Worm (Caenorhabditis elegans) whole organism, L1 larva: ENCODE results near the gene C17B7.3.

Experiments used
- F16B12.6 ChIP-seq: fragments of 150-350 bp; optimal IDR thresholded peaks from 2 replicates; lab custom pipeline; 2014; ENCODE audit warnings: missing biosample characterization, missing genetic modification characterization
- Y116A8C.19 ChIP-seq: sonication (generic microtip); optimal IDR thresholded peaks from 2 replicates; lab custom pipeline; 2016; ENCODE audit warnings: missing compliant biosample characterization, missing genetic modification characterization, borderline replicate concordance
- aha-1 ChIP-seq: fragments of 150-350 bp; optimal IDR thresholded peaks from 2 replicates; lab custom pipeline; 2014; ENCODE audit warnings: missing biosample characterization, missing genetic modification characterization
- alr-1 ChIP-seq: fragments of 200-800 bp; sonication (Bioruptor generic); optimal IDR thresholded peaks from 2 replicates; lab custom pipeline; 2018; ENCODE audit warnings: borderline replicate concordance, mild to moderate bottlenecking, missing genetic modification characterization, missing compliant biosample characterization
- ceh-8 ChIP-seq: fragments of 200-800 bp; sonication (Bioruptor generic); optimal IDR thresholded peaks from 2 replicates; lab custom pipeline; 2018; ENCODE audit warnings: mild to moderate bottlenecking, missing genetic modification characterization, moderate library complexity, missing compliant biosample characterization
- ceh-88 ChIP-seq: fragments of 200-800 bp; sonication (Bioruptor generic); IDR thresholded peaks from 2 replicates; pipeline ENCODE4 v1.3.6; 2022; ENCODE audit warnings: missing genetic modification characterization, missing compliant biosample characterization
- ceh-90 ChIP-seq: sonication (generic microtip); optimal IDR thresholded peaks from 2 replicates; lab custom pipeline; 2016; ENCODE audit warnings: missing genetic modification characterization, missing compliant biosample characterization
- dpl-1 ChIP-seq, 3 experiments: fragments of 150-350 bp in 2 of 3; sonication (generic microtip) in 1 of 3; optimal IDR thresholded peaks; 2 replicates each; lab custom pipeline; 2014 to 2017; ENCODE audit warnings: missing biosample characterization in 3 of 3, missing genetic modification characterization in 3 of 3, missing genetic modification reagents in 3 of 3
- dsc-1 ChIP-seq: sonication (generic microtip); optimal IDR thresholded peaks from 2 replicates; lab custom pipeline; 2016; ENCODE audit warnings: mild to moderate bottlenecking, missing genetic modification characterization, missing compliant biosample characterization
- efl-1 ChIP-seq, 4 experiments: fragments of 150-350 bp; optimal IDR thresholded peaks in 3 of 4; peaks in 1 of 4; 1 replicate in 1 of 4; 2 replicates in 3 of 4; lab custom pipeline; 2014; ENCODE audit warnings: missing biosample characterization in 2 of 4, missing genetic modification characterization in 2 of 4, missing genetic modification reagents in 2 of 4
- egl-27 ChIP-seq, 2 experiments: fragments of 150-350 bp in 1 of 2; sonication (generic microtip); optimal IDR thresholded peaks; 3 replicates each; lab custom pipeline; 2017 to 2018; ENCODE audit warnings: missing biosample characterization in 2 of 2, missing genetic modification characterization in 2 of 2, missing genetic modification reagents in 2 of 2
- elt-2 ChIP-seq: sonication (generic microtip); optimal IDR thresholded peaks from 2 replicates; lab custom pipeline; 2016; ENCODE audit warnings: missing genetic modification characterization, mild to moderate bottlenecking, inconsistent platforms, missing compliant biosample characterization, missing genetic modification reagents
- elt-3 ChIP-seq, 6 experiments: fragments of 150-350 bp in 1 of 6; sonication (generic microtip); optimal IDR thresholded peaks; 2 replicates each; lab custom pipeline; 2017 to 2018; ENCODE audit warnings: missing biosample characterization in 6 of 6, missing genetic modification characterization in 6 of 6, inconsistent platforms in 1 of 6
- fkh-10 ChIP-seq: sonication (generic microtip); optimal IDR thresholded peaks from 2 replicates; lab custom pipeline; 2017; ENCODE audit warnings: missing biosample characterization, missing genetic modification reagents, missing genetic modification characterization
- fkh-8 ChIP-seq: sonication (generic microtip); optimal IDR thresholded peaks from 2 replicates; lab custom pipeline; 2016; ENCODE audit warnings: mild to moderate bottlenecking, missing genetic modification characterization, missing compliant biosample characterization
- fos-1 ChIP-seq: fragments of 150-350 bp; optimal IDR thresholded peaks from 2 replicates; lab custom pipeline; 2014; ENCODE audit warnings: missing biosample characterization, missing genetic modification characterization
- grh-1 ChIP-seq: fragments of 200-800 bp; sonication (Bioruptor generic); IDR thresholded peaks from 2 replicates; pipeline ENCODE4 v1.3.6; 2022; ENCODE audit warnings: missing genetic modification reagents, missing genetic modification characterization, missing compliant biosample characterization
- hlh-4 ChIP-seq: sonication (generic microtip); optimal IDR thresholded peaks from 2 replicates; lab custom pipeline; 2016; ENCODE audit warnings: mild to moderate bottlenecking, missing genetic modification characterization, missing compliant biosample characterization
- isw-1 ChIP-seq: fragments of 200-800 bp; sonication (Bioruptor generic); IDR thresholded peaks from 2 replicates; pipeline ENCODE4 v1.3.6; 2022; ENCODE audit warnings: missing genetic modification characterization, missing compliant biosample characterization
- lin-13 ChIP-seq: fragments of 150-350 bp; optimal IDR thresholded peaks from 2 replicates; lab custom pipeline; 2014; ENCODE audit warnings: missing biosample characterization, missing genetic modification reagents, missing genetic modification characterization
- lin-14 ChIP-seq: fragments of 200-800 bp; sonication (Bioruptor generic); optimal IDR thresholded peaks from 2 replicates; lab custom pipeline; 2018; ENCODE audit warnings: mild to moderate bottlenecking, missing genetic modification characterization, moderate library complexity, missing compliant biosample characterization
- lin-15B ChIP-seq: fragments of 150-350 bp; sonication (generic microtip); optimal IDR thresholded peaks from 3 replicates; lab custom pipeline; 2014; ENCODE audit warnings: missing biosample characterization, missing genetic modification characterization
- lin-35 ChIP-seq, 2 experiments: fragments of 150-350 bp; optimal IDR thresholded peaks; 2 replicates each; lab custom pipeline; 2014; ENCODE audit warnings: missing biosample characterization in 2 of 2, missing genetic modification characterization in 2 of 2, missing genetic modification reagents in 2 of 2
- lin-39 ChIP-seq: fragments of 150-350 bp; optimal IDR thresholded peaks from 2 replicates; lab custom pipeline; 2014; ENCODE audit warnings: missing biosample characterization, missing genetic modification reagents, missing genetic modification characterization
- lsy-2 ChIP-seq, 2 experiments: fragments of 150-350 bp; optimal IDR thresholded peaks; 2 replicates each; lab custom pipeline; 2014; ENCODE audit warnings: missing biosample characterization in 2 of 2, missing genetic modification characterization in 2 of 2
- mab-9 ChIP-seq: fragments of 200-800 bp; sonication (Bioruptor generic); IDR thresholded peaks from 2 replicates; pipeline ENCODE4 v1.3.6; 2022; ENCODE audit warnings: missing genetic modification reagents, missing genetic modification characterization, missing compliant biosample characterization
- mdl-1 ChIP-seq, 2 experiments: fragments of 150-350 bp; optimal IDR thresholded peaks; 2 replicates each; lab custom pipeline; 2014 to 2017; ENCODE audit warnings: missing biosample characterization in 2 of 2, missing genetic modification characterization in 2 of 2, inconsistent platforms in 1 of 2
- nhr-19 ChIP-seq: fragments of 200-800 bp; sonication (Bioruptor generic); conservative IDR thresholded peaks from 2 replicates; pipeline ENCODE4 v1.3.6; 2022; ENCODE audit warnings: missing genetic modification characterization, missing compliant biosample characterization
- nhr-20 ChIP-seq: sonication (generic microtip); optimal IDR thresholded peaks from 2 replicates; lab custom pipeline; 2016; ENCODE audit warnings: mild to moderate bottlenecking, missing genetic modification characterization, missing compliant biosample characterization
- nhr-71 ChIP-seq: sonication (generic microtip); optimal IDR thresholded peaks from 2 replicates; lab custom pipeline; 2016; ENCODE audit warnings: mild to moderate bottlenecking, missing genetic modification characterization, moderate library complexity, missing compliant biosample characterization
- nhr-76 ChIP-seq: sonication (generic microtip); optimal IDR thresholded peaks from 2 replicates; lab custom pipeline; 2017; ENCODE audit warnings: missing biosample characterization, missing genetic modification characterization
- nhr-84 ChIP-seq: sonication (generic microtip); optimal IDR thresholded peaks from 2 replicates; lab custom pipeline; 2017; ENCODE audit warnings: missing biosample characterization, missing genetic modification characterization
- nhr-85 ChIP-seq: sonication (generic microtip); peaks from one replicate; lab custom pipeline; 2016; ENCODE audit warnings: missing genetic modification characterization, inconsistent platforms, missing compliant biosample characterization
- nhr-90 ChIP-seq: sonication (generic microtip); optimal IDR thresholded peaks from 2 replicates; lab custom pipeline; 2016; ENCODE audit warnings: mild to moderate bottlenecking, missing genetic modification characterization, missing compliant biosample characterization; ENCODE audit not compliant: poor library complexity
- pax-3 ChIP-seq: fragments of 200-800 bp; sonication (Bioruptor generic); optimal IDR thresholded peaks from 2 replicates; lab custom pipeline; 2018; ENCODE audit warnings: mild to moderate bottlenecking, missing genetic modification characterization, moderate library complexity, missing compliant biosample characterization
- skn-1 ChIP-seq: fragments of 150-350 bp; optimal IDR thresholded peaks from 2 replicates; lab custom pipeline; 2014; ENCODE audit warnings: missing biosample characterization, missing genetic modification characterization
- snpc-4 ChIP-seq: fragments of 150-350 bp; optimal IDR thresholded peaks from 2 replicates; lab custom pipeline; 2014; ENCODE audit warnings: missing biosample characterization, missing genetic modification characterization
- sox-4 ChIP-seq: sonication (generic microtip); optimal IDR thresholded peaks from 2 replicates; lab custom pipeline; 2016; ENCODE audit warnings: missing genetic modification characterization, missing compliant biosample characterization
- sptf-1 ChIP-seq: fragments of 150-350 bp; optimal IDR thresholded peaks from 2 replicates; lab custom pipeline; 2014; ENCODE audit warnings: missing biosample characterization, missing genetic modification characterization
- tbx-2 ChIP-seq: sonication (generic microtip); optimal IDR thresholded peaks from 2 replicates; lab custom pipeline; 2016; ENCODE audit warnings: missing genetic modification characterization, missing compliant biosample characterization
- tlp-1 ChIP-seq: fragments of 150-350 bp; optimal IDR thresholded peaks from 2 replicates; lab custom pipeline; 2014; ENCODE audit warnings: missing biosample characterization, missing genetic modification characterization
- unc-130 ChIP-seq: fragments of 150-350 bp; optimal IDR thresholded peaks from 2 replicates; lab custom pipeline; 2017; ENCODE audit warnings: missing biosample characterization, missing genetic modification characterization, inconsistent platforms
- unc-86 ChIP-seq: sonication (generic microtip); optimal IDR thresholded peaks from 2 replicates; lab custom pipeline; 2016; ENCODE audit warnings: missing genetic modification characterization, missing compliant biosample characterization
- unc-98 ChIP-seq: fragments of 200-800 bp; sonication (Bioruptor generic); IDR thresholded peaks from 2 replicates; pipeline ENCODE4 v1.3.6; 2022; ENCODE audit warnings: missing genetic modification characterization, missing compliant biosample characterization
- vab-15 ChIP-seq: sonication (generic microtip); optimal IDR thresholded peaks from 2 replicates; lab custom pipeline; 2017; ENCODE audit warnings: missing genotype, mild to moderate bottlenecking, missing genetic modification characterization, missing compliant biosample characterization
- ztf-11 ChIP-seq, 2 experiments: sonication (generic microtip); optimal IDR thresholded peaks; 2 replicates each; lab custom pipeline; 2016 to 2017; ENCODE audit warnings: missing genetic modification characterization in 2 of 2, missing biosample characterization in 1 of 2, missing compliant biosample characterization in 1 of 2

C17B7.3 gene

ce11 chrV:3301898-3302297, 40.7 kb upstream of the C17B7.3 start, which contains the start of gene srbc-1:
Gene srbc-1, minus strand, starts transcription at chrV:3301998.
- TF ChIP-seq sox-4 (tag; lab: Kevin White, UChicago): no peak
- TF ChIP-seq Y116A8C.19 (tag; lab: Kevin White, UChicago): no peak
- TF ChIP-seq dpl-1 (GFP tag; optimal IDR thresholded peaks at IDR 0.05; lab: Kevin White, UChicago): no peak
- no peak for TF ChIP-seq ceh-88 (GFP tag; lab: Robert Waterston, UW)
- no peak for TF ChIP-seq ceh-8 (GFP tag; lab: Kevin White, UChicago)
- no peak for TF ChIP-seq nhr-85 (tag; lab: Kevin White, UChicago)
- TF ChIP-seq nhr-20 (tag; lab: Kevin White, UChicago): no peak
- TF ChIP-seq snpc-4 (tag; lab: Kevin White, UChicago): no peak
- TF ChIP-seq unc-98 (GFP tag; lab: Robert Waterston, UW): no peak

ce11 chrV:3308169-3308568, 34.4 kb upstream of the C17B7.3 start, which contains the start of gene srbc-3:
Gene srbc-3, plus strand, starts transcription at chrV:3308469.
- TF ChIP-seq nhr-71 (tag; lab: Kevin White, UChicago): no peak
- TF ChIP-seq alr-1: no peak
- TF ChIP-seq nhr-85 (tag; lab: Kevin White, UChicago): peak; percentile 2
- TF ChIP-seq nhr-76 (tag; lab: Kevin White, UChicago): no peak
- TF ChIP-seq vab-15 (tag; lab: Kevin White, UChicago): no peak

ce11 chrV:3312067-3312666, 30.4 kb upstream of the C17B7.3 start, which contains the start of gene arrd-18:
Gene arrd-18, minus strand, starts transcription at chrV:3312117.
- TF ChIP-seq lin-39 (tag; lab: Kevin White, UChicago) (no peak), fkh-10 (GFP tag; lab: Kevin White, UChicago) (no peak), tbx-2 (tag; lab: Kevin White, UChicago) (peak; percentile 10), lin-15B (tag; lab: Kevin White, UChicago) (no peak), aha-1 (tag; lab: Kevin White, UChicago) (no peak), efl-1 (optimal IDR thresholded peaks at IDR 0.05; lab: Kevin White, UChicago) (peak in 1 of 2 experiments; percentile 19), efl-1 (GFP tag; optimal IDR thresholded peaks at IDR 0.05 in 1 of 2; lab: Kevin White, UChicago) (peak in 1 of 2 experiments; percentile 67), dsc-1 (tag; lab: Kevin White, UChicago) (no peak), isw-1 (no peak), vab-15 (tag; lab: Kevin White, UChicago) (no peak), lin-13 (GFP tag; lab: Kevin White, UChicago) (no peak), hlh-4 (tag; lab: Kevin White, UChicago) (no peak), grh-1 (peak; percentile 32; the same call in 1 of the 2 replicates), ceh-90 (tag; lab: Kevin White, UChicago) (no peak), skn-1 (no peak), lin-14 (peak; percentile 92), nhr-19 (GFP tag; lab: Robert Waterston, UW) (peak; percentile 50), mab-9 (no peak), elt-2 (tag; lab: Kevin White, UChicago) (no peak), fkh-8 (tag; lab: Kevin White, UChicago) (peak; percentile 20), lin-35 (GFP tag; optimal IDR thresholded peaks at IDR 0.05; lab: Kevin White, UChicago) (no peak), unc-98 (GFP tag; lab: Robert Waterston, UW) (no peak), alr-1 (no peak), lsy-2 (tag; optimal IDR thresholded peaks at IDR 0.05; lab: Kevin White, UChicago) (peak in 1 of 2 experiments; percentile 3), unc-130 (tag; lab: Kevin White, UChicago) (no peak), tlp-1 (tag; lab: Kevin White, UChicago) (no peak), ztf-11 (tag; optimal IDR thresholded peaks at IDR 0.05; lab: Kevin White, UChicago) (no peak), nhr-85 (tag; lab: Kevin White, UChicago) (peak; percentile 21), elt-3 (tag; optimal IDR thresholded peaks at IDR 0.05; lab: Kevin White, UChicago) (no peak), mdl-1 (tag; optimal IDR thresholded peaks at IDR 0.05; lab: Kevin White, UChicago) (no peak), unc-86 (tag; lab: Kevin White, UChicago) (no peak), pax-3 (tag; lab: Kevin White, UChicago) (no peak), nhr-90 (tag; lab: Kevin White, UChicago) (no peak), Y116A8C.19 (tag; lab: Kevin White, UChicago) (no peak), egl-27 (tag; optimal IDR thresholded peaks at IDR 0.05; lab: Kevin White, UChicago) (no peak), nhr-84 (tag; lab: Kevin White, UChicago) (no peak), fos-1 (tag; lab: Kevin White, UChicago) (no peak), sptf-1 (tag; lab: Kevin White, UChicago) (no peak), F16B12.6 (no peak)
